Fruit fly (Drosophila melanogaster): ENCODE data around the gene Coq4.
A peak's percentile ranks its signal among the peaks of the same experiment; 100 is the strongest.

- TF ChIP-seq pan (optimal IDR thresholded peaks at IDR 0.05) (no peak), OdsH (GFP tag; optimal IDR thresholded peaks at IDR 0.05) (peak; percentile 40), rgr (GFP tag; optimal IDR thresholded peaks at IDR 0.05) (peak; percentile 77)
Measured at dm6 chr3L:17425132-17425713, 8.2 kb downstream of the Coq4 start, which contains the start of the genes Sec3 and COX7B.

Measured in whole organism, wandering third instar larva.